Worm (Caenorhabditis elegans) whole organism, L3 larva: ENCODE data around the gene F54D5.2.

Experiments used
- R02D3.7 ChIP-seq: fragments of 150-350 bp; optimal IDR thresholded peaks from 2 replicates; lab custom pipeline; 2014; ENCODE audit warnings: missing biosample characterization, missing genetic modification characterization
- ZK546.5 ChIP-seq: sonication (generic microtip); optimal IDR thresholded peaks from 2 replicates; lab custom pipeline; 2017; ENCODE audit warnings: missing biosample characterization, missing genetic modification characterization
- aly-2 ChIP-seq: fragments of 150-350 bp; optimal IDR thresholded peaks from 2 replicates; lab custom pipeline; 2014; ENCODE audit warnings: missing biosample characterization, missing genetic modification characterization
- ama-1 ChIP-seq: fragments of 150-350 bp; optimal IDR thresholded peaks from 2 replicates; lab custom pipeline; 2018
- ceh-16 ChIP-seq: sonication (generic microtip); optimal IDR thresholded peaks from 2 replicates; lab custom pipeline; 2017; ENCODE audit warnings: missing biosample characterization, missing genetic modification characterization
- ceh-28 ChIP-seq: fragments of 150-350 bp; optimal IDR thresholded peaks from 2 replicates; lab custom pipeline; 2014; ENCODE audit warnings: missing biosample characterization, missing genetic modification reagents, missing genetic modification characterization
- ceh-82 ChIP-seq: fragments of 150-350 bp; optimal IDR thresholded peaks from 2 replicates; lab custom pipeline; 2014; ENCODE audit warnings: missing biosample characterization, missing genetic modification characterization
- ceh-9 ChIP-seq: sonication (generic microtip); optimal IDR thresholded peaks from 2 replicates; lab custom pipeline; 2018; ENCODE audit warnings: missing biosample characterization, missing genetic modification characterization
- daf-12 ChIP-seq: fragments of 150-350 bp; optimal IDR thresholded peaks from 2 replicates; lab custom pipeline; 2014; ENCODE audit warnings: missing biosample characterization, missing genetic modification reagents, missing genetic modification characterization
- egl-27 ChIP-seq: sonication (generic microtip); optimal IDR thresholded peaks from 4 replicates; lab custom pipeline; 2017; ENCODE audit warnings: missing biosample characterization, missing genetic modification reagents, missing genetic modification characterization
- egl-5 ChIP-seq: fragments of 150-350 bp; optimal IDR thresholded peaks from 2 replicates; lab custom pipeline; 2017; ENCODE audit warnings: missing biosample characterization, missing genetic modification reagents, missing genetic modification characterization, inconsistent platforms
- elt-1 ChIP-seq: fragments of 150-350 bp; optimal IDR thresholded peaks from 2 replicates; lab custom pipeline; 2014; ENCODE audit warnings: missing biosample characterization, missing genetic modification characterization
- elt-2 ChIP-seq: sonication (generic microtip); optimal IDR thresholded peaks from 2 replicates; lab custom pipeline; 2016; ENCODE audit warnings: missing genetic modification reagents, mild to moderate bottlenecking, missing genetic modification characterization, missing compliant biosample characterization
- elt-3 ChIP-seq, 3 experiments: fragments of 150-350 bp in 1 of 3; sonication (generic microtip) in 2 of 3; optimal IDR thresholded peaks; 2 replicates in 2 of 3; 4 replicates in 1 of 3; lab custom pipeline; 2014 to 2017; ENCODE audit warnings: missing biosample characterization in 3 of 3, missing genetic modification characterization in 3 of 3
- eor-1 ChIP-seq, 2 experiments: fragments of 150-350 bp; optimal IDR thresholded peaks; 2 replicates each; lab custom pipeline; 2014 to 2018; ENCODE audit warnings: missing biosample characterization in 2 of 2, missing genetic modification characterization in 2 of 2
- fkh-10 ChIP-seq: sonication (generic microtip); optimal IDR thresholded peaks from 2 replicates; lab custom pipeline; 2017; ENCODE audit warnings: missing biosample characterization, missing genetic modification reagents, missing genetic modification characterization
- fkh-2 ChIP-seq: fragments of 150-350 bp; optimal IDR thresholded peaks from 2 replicates; lab custom pipeline; 2014; ENCODE audit warnings: missing biosample characterization, missing genetic modification reagents, missing genetic modification characterization
- fos-1 ChIP-seq: fragments of 150-350 bp; optimal IDR thresholded peaks from 2 replicates; lab custom pipeline; 2014; ENCODE audit warnings: missing biosample characterization, missing genetic modification characterization
- hmg-11 ChIP-seq: sonication (generic microtip); optimal IDR thresholded peaks from 2 replicates; lab custom pipeline; 2016; ENCODE audit warnings: missing genetic modification characterization, missing compliant biosample characterization
- jun-1 ChIP-seq: fragments of 150-350 bp; optimal IDR thresholded peaks from 2 replicates; lab custom pipeline; 2014; ENCODE audit warnings: missing biosample characterization, missing genetic modification reagents, missing genetic modification characterization
- lin-15B ChIP-seq: fragments of 150-350 bp; optimal IDR thresholded peaks from 2 replicates; lab custom pipeline; 2014; ENCODE audit warnings: missing biosample characterization, missing genetic modification characterization
- lin-39 ChIP-seq: fragments of 150-350 bp; optimal IDR thresholded peaks from 2 replicates; lab custom pipeline; 2018; ENCODE audit warnings: missing biosample characterization, missing genetic modification reagents, missing genetic modification characterization
- lsy-12 ChIP-seq: sonication (generic microtip); optimal IDR thresholded peaks from 2 replicates; lab custom pipeline; 2016; ENCODE audit warnings: mild to moderate bottlenecking, missing genetic modification characterization, missing compliant biosample characterization
- mdl-1 ChIP-seq: fragments of 150-350 bp; optimal IDR thresholded peaks from 2 replicates; lab custom pipeline; 2014; ENCODE audit warnings: missing biosample characterization, missing genetic modification characterization
- mml-1 ChIP-seq: fragments of 150-350 bp; sonication (generic microtip); optimal IDR thresholded peaks from 3 replicates; lab custom pipeline; 2014; ENCODE audit warnings: missing biosample characterization, missing genetic modification characterization
- nfya-1 ChIP-seq: sonication (generic microtip); optimal IDR thresholded peaks from 2 replicates; lab custom pipeline; 2017; ENCODE audit warnings: missing genetic modification characterization, mild to moderate bottlenecking, missing compliant biosample characterization, antibody characterized with exemption, moderate library complexity; ENCODE audit not compliant: insufficient read depth
- nhr-11 ChIP-seq: fragments of 150-350 bp; optimal IDR thresholded peaks from 2 replicates; lab custom pipeline; 2014; ENCODE audit warnings: missing biosample characterization, missing genetic modification characterization
- nhr-12 ChIP-seq: fragments of 150-350 bp; optimal IDR thresholded peaks from 2 replicates; lab custom pipeline; 2014; ENCODE audit warnings: missing biosample characterization, missing genetic modification characterization
- nhr-23 ChIP-seq: fragments of 150-350 bp; optimal IDR thresholded peaks from 2 replicates; lab custom pipeline; 2014; ENCODE audit warnings: missing biosample characterization, missing genetic modification reagents, missing genetic modification characterization
- nhr-237 ChIP-seq: fragments of 150-350 bp; optimal IDR thresholded peaks from 2 replicates; lab custom pipeline; 2014; ENCODE audit warnings: missing biosample characterization, missing genetic modification characterization
- nhr-25 ChIP-seq: sonication (generic microtip); optimal IDR thresholded peaks from 2 replicates; lab custom pipeline; 2017; ENCODE audit warnings: missing biosample characterization, missing genetic modification characterization
- nhr-28 ChIP-seq: fragments of 150-350 bp; optimal IDR thresholded peaks from 2 replicates; lab custom pipeline; 2014; ENCODE audit warnings: missing biosample characterization, missing genetic modification characterization
- nhr-43 ChIP-seq: sonication (generic microtip); optimal IDR thresholded peaks from 2 replicates; lab custom pipeline; 2016; ENCODE audit warnings: mild to moderate bottlenecking, missing genetic modification characterization, missing compliant biosample characterization; ENCODE audit not compliant: poor library complexity, severe bottlenecking
- nhr-67 ChIP-seq: fragments of 150-350 bp; optimal IDR thresholded peaks from 2 replicates; lab custom pipeline; 2014; ENCODE audit warnings: missing biosample characterization, missing genetic modification characterization
- nhr-76 ChIP-seq: fragments of 150-350 bp; sonication (generic microtip); optimal IDR thresholded peaks from 5 replicates; lab custom pipeline; 2014; ENCODE audit warnings: missing biosample characterization, missing genetic modification characterization
- nhr-77 ChIP-seq: fragments of 150-350 bp; optimal IDR thresholded peaks from 2 replicates; lab custom pipeline; 2014; ENCODE audit warnings: missing biosample characterization, missing genetic modification characterization
- pha-4 ChIP-seq: fragments of 150-350 bp; optimal IDR thresholded peaks from 2 replicates; lab custom pipeline; 2014; ENCODE audit warnings: missing biosample characterization, missing genetic modification reagents, missing genetic modification characterization
- pqm-1 ChIP-seq: fragments of 150-350 bp; optimal IDR thresholded peaks from 2 replicates; lab custom pipeline; 2017; ENCODE audit warnings: missing biosample characterization, missing genetic modification characterization, inconsistent platforms
- sea-2 ChIP-seq: fragments of 150-350 bp; sonication (generic microtip); optimal IDR thresholded peaks from 4 replicates; lab custom pipeline; 2014; ENCODE audit warnings: missing biosample characterization, missing genetic modification reagents, missing genetic modification characterization
- skn-1 ChIP-seq: fragments of 150-350 bp; optimal IDR thresholded peaks from 2 replicates; lab custom pipeline; 2014; ENCODE audit warnings: missing biosample characterization, missing genetic modification characterization
- snpc-4 ChIP-seq: fragments of 150-350 bp; optimal IDR thresholded peaks from 2 replicates; lab custom pipeline; 2014; ENCODE audit warnings: missing biosample characterization, missing genetic modification characterization
- tbx-2 ChIP-seq: sonication (generic microtip); optimal IDR thresholded peaks from 2 replicates; lab custom pipeline; 2016; ENCODE audit warnings: mild to moderate bottlenecking, missing genetic modification characterization, missing compliant biosample characterization
- unc-39 ChIP-seq: sonication (generic microtip); optimal IDR thresholded peaks from 4 replicates; lab custom pipeline; 2017; ENCODE audit warnings: missing biosample characterization, missing genetic modification characterization
- unc-62 ChIP-seq: fragments of 150-350 bp; sonication (generic microtip); optimal IDR thresholded peaks from 4 replicates; lab custom pipeline; 2014; ENCODE audit warnings: missing biosample characterization, missing genetic modification reagents, missing genetic modification characterization
- zag-1 ChIP-seq: fragments of 150-350 bp; optimal IDR thresholded peaks from 2 replicates; lab custom pipeline; 2014; ENCODE audit warnings: missing biosample characterization, missing genetic modification characterization
- ztf-11 ChIP-seq: fragments of 150-350 bp; optimal IDR thresholded peaks from 2 replicates; lab custom pipeline; 2014; ENCODE audit warnings: missing biosample characterization, missing genetic modification characterization
- ztf-4 ChIP-seq: fragments of 150-350 bp; optimal IDR thresholded peaks from 2 replicates; lab custom pipeline; 2014; ENCODE audit warnings: missing biosample characterization, missing genetic modification characterization

Gene F54D5.2

DNA sequence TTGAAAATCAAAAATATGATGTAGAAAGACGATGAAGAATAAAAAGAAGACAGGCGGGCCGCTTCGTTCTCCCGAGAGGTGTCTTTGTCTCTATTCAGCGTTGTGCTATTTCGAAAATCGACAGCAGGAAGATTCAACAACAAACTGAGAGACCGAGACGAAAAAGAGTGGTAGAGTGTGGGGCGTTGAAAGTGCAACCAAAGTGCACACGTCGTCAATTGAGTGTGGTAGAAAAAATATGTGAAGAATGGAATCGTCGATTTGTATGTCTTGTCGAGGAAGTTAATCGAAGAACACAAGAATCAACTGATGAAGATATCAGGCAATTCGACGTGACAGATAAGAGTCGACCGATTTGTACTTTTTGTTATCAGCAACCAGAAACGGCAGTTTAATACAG, 46.2 kb downstream of the F54D5.2 start:
- TF ChIP-seq nhr-25 (tag; lab: Kevin White, UChicago) (peak; percentile 90), elt-2 (tag; lab: Kevin White, UChicago) (peak; percentile 95), fos-1 (no peak), nhr-67 (tag; lab: Kevin White, UChicago) (no peak), lsy-12 (tag; lab: Kevin White, UChicago) (no peak), nhr-43 (tag; lab: Kevin White, UChicago) (peak; percentile 89), elt-1 (no peak), eor-1 (tag; optimal IDR thresholded peaks at IDR 0.05; lab: Kevin White, UChicago) (no peak), nhr-28 (no peak), fkh-2 (tag; lab: Kevin White, UChicago) (no peak), jun-1 (tag; lab: Kevin White, UChicago) (peak; percentile 58), snpc-4 (peak; percentile 3), ZK546.5 (tag; lab: Kevin White, UChicago) (no peak), pqm-1 (tag; lab: Kevin White, UChicago) (peak; percentile 91), mml-1 (tag; lab: Kevin White, UChicago) (no peak), ama-1 (lab: Kevin White, UChicago) (peak; percentile 62), nhr-77 (no peak), nhr-76 (peak; percentile 88), nhr-23 (tag; lab: Kevin White, UChicago) (peak; percentile 72), R02D3.7 (tag; lab: Kevin White, UChicago) (peak; percentile 0), ztf-4 (tag; lab: Kevin White, UChicago) (no peak), mdl-1 (peak; percentile 53), unc-39 (tag; lab: Kevin White, UChicago) (no peak), aly-2 (no peak), ztf-11 (no peak), ceh-16 (tag; lab: Kevin White, UChicago) (no peak), skn-1 (tag; lab: Kevin White, UChicago) (peak; percentile 8), ceh-82 (tag; lab: Kevin White, UChicago) (no peak), zag-1 (tag; lab: Kevin White, UChicago) (no peak), lin-39 (peak; percentile 58), lin-15B (tag; lab: Kevin White, UChicago) (no peak), tbx-2 (tag; lab: Kevin White, UChicago) (no peak), nhr-12 (no peak), elt-3 (tag; optimal IDR thresholded peaks at IDR 0.05; lab: Kevin White, UChicago) (peak in 1 of 3 experiments; percentile 30), unc-62 (GFP tag; lab: Kevin White, UChicago) (peak; percentile 83), daf-12 (tag; lab: Kevin White, UChicago) (peak; percentile 69), hmg-11 (peak; percentile 40), pha-4 (peak; percentile 79), ceh-9 (tag; lab: Kevin White, UChicago) (no peak), ceh-28 (tag; lab: Kevin White, UChicago) (no peak), nhr-237 (tag; lab: Kevin White, UChicago) (no peak), egl-5 (tag; lab: Kevin White, UChicago) (no peak), fkh-10 (GFP tag; lab: Kevin White, UChicago) (no peak), nhr-11 (tag; lab: Kevin White, UChicago) (no peak), egl-27 (tag; lab: Kevin White, UChicago) (peak; percentile 22), nfya-1 (tag; lab: Kevin White, UChicago) (peak; percentile 78), sea-2 (GFP tag; lab: Kevin White, UChicago) (no peak)
